Worm (Caenorhabditis elegans) whole organism, L4/young adult: ENCODE data around the gene ZK945.4.

ENCODE experiments used
- W03F9.2 ChIP-seq: fragments of 150-350 bp; optimal IDR thresholded peaks from 2 replicates; lab custom pipeline; 2014; ENCODE audit warnings: missing biosample characterization, missing genetic modification characterization
- dao-5 ChIP-seq: sonication (generic microtip); optimal IDR thresholded peaks from 2 replicates; lab custom pipeline; 2016; ENCODE audit warnings: missing genotype, missing genetic modification characterization, moderate library complexity, missing compliant biosample characterization
- him-1 ChIP-seq: sonication (generic microtip); optimal IDR thresholded peaks from 2 replicates; lab custom pipeline; 2016; ENCODE audit warnings: missing genotype, missing genetic modification reagents, missing genetic modification characterization, missing compliant biosample characterization

ce11 chrII:10116690-10117089 is 11.2 kb upstream of the ZK945.4 start:
- TF ChIP-seq him-1 (tag; lab: Kevin White, UChicago) (no peak), W03F9.2 (tag; lab: Kevin White, UChicago) (no peak), dao-5 (tag; lab: Kevin White, UChicago) (no peak)
